Worm (Caenorhabditis elegans): ENCODE measurements around the gene spdl-1.

The spdl-1 gene

DNA sequence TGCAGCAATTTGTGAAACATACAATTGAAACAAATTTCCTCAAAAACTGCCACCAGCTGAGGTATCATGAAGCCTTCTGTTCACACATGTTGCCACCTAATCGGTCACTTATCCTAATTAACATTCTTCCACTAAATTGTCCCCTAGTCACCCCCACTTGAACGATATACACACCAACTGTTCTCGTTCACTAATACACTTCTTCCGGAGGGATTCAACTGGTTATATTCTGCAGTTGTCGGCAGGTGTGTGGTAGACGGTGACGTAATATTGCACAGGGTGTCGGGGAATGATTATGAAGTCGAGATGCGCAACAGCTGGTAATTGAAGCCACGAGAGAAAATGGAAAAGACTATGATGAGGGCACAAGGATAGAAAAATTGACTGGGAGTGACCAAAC, 34.0 kb downstream of the spdl-1 start:
- TF ChIP-seq tra-4 (tag; optimal IDR thresholded peaks at IDR 0.05), result no peak
- TF ChIP-seq ets-7 (tag; optimal IDR thresholded peaks at IDR 0.05), result peak; percentile 83
- TF ChIP-seq ceh-36 (tag; optimal IDR thresholded peaks at IDR 0.05), result no peak

ce11 chrII:7816163-7816776, 34.9 kb downstream of the spdl-1 start, which contains the start of gene cki-2:
TSS of gene cki-2 (plus strand) at chrII:7816499.
- no peak for TF ChIP-seq ceh-13 (GFP tag; optimal IDR thresholded peaks at IDR 0.05)
- no peak for TF ChIP-seq ceh-36 (tag; optimal IDR thresholded peaks at IDR 0.05)
- TF ChIP-seq ets-7 (tag; optimal IDR thresholded peaks at IDR 0.05), result no peak
- no peak for TF ChIP-seq hmbx-1 (tag; optimal IDR thresholded peaks at IDR 0.05)
- no peak for TF ChIP-seq hmg-4 (GFP tag; optimal IDR thresholded peaks at IDR 0.05)
- no peak for TF ChIP-seq aly-1 (tag; optimal IDR thresholded peaks at IDR 0.05)
- TF ChIP-seq scrt-1 (GFP tag; IDR thresholded peaks at IDR 0.05), result no peak
- no peak for TF ChIP-seq tbx-11 (GFP tag; IDR thresholded peaks at IDR 0.05)
- no peak for TF ChIP-seq B0310.2 (tag; optimal IDR thresholded peaks at IDR 0.05)
- no peak for TF ChIP-seq pes-1 (GFP tag; IDR thresholded peaks at IDR 0.05)
- TF ChIP-seq tbx-37 (GFP tag; conservative IDR thresholded peaks at IDR 0.05), result no peak
- no peak for TF ChIP-seq sea-1 (GFP tag; conservative IDR thresholded peaks at IDR 0.05)
- TF ChIP-seq ama-1 (optimal IDR thresholded peaks at IDR 0.05), result no peak

DNA sequence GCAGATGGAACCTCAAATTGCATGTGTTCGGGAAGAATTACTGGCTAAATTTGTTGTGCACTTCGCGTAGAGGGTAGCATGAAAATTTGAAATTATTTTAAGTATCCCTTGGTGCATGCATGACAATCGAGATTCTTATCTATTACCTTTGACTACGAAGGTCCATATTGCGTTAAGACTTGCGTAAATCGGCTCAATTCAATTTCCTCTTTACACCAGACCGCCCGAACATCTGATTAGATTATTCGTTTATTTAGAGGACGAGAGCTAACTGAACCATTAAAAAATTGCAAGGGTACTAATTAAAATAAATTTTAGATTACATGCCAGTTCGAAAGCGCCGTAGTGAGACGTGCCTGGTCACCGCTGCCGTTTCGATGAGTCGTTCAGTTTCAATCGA, 36.2 kb downstream of the spdl-1 start:
- TF ChIP-seq ceh-36 (tag; optimal IDR thresholded peaks at IDR 0.05), result no peak
- TF ChIP-seq sea-1 (GFP tag; conservative IDR thresholded peaks at IDR 0.05), result no peak
- TF ChIP-seq aly-1 (tag; optimal IDR thresholded peaks at IDR 0.05), result no peak
- no peak for TF ChIP-seq ets-7 (tag; optimal IDR thresholded peaks at IDR 0.05)

ce11 chrII:7819359-7819758, 38.0 kb downstream of the spdl-1 start:
- no peak for TF ChIP-seq pes-1 (GFP tag; IDR thresholded peaks at IDR 0.05)
- no peak for TF ChIP-seq hmg-4 (GFP tag; optimal IDR thresholded peaks at IDR 0.05)
- TF ChIP-seq hnd-1 (tag; optimal IDR thresholded peaks at IDR 0.05), result no peak
- TF ChIP-seq tbx-37 (GFP tag; conservative IDR thresholded peaks at IDR 0.05), result no peak
- TF ChIP-seq sea-1 (GFP tag; conservative IDR thresholded peaks at IDR 0.05), result no peak
- TF ChIP-seq ets-7 (tag; optimal IDR thresholded peaks at IDR 0.05), result no peak
- TF ChIP-seq tbx-11 (GFP tag; IDR thresholded peaks at IDR 0.05), result no peak
- TF ChIP-seq ceh-36 (tag; optimal IDR thresholded peaks at IDR 0.05), result no peak
- no peak for TF ChIP-seq tra-4 (tag; optimal IDR thresholded peaks at IDR 0.05)
- TF ChIP-seq flt-1 (GFP tag; IDR thresholded peaks at IDR 0.05), result no peak
- no peak for TF ChIP-seq ceh-13 (GFP tag; optimal IDR thresholded peaks at IDR 0.05)

DNA sequence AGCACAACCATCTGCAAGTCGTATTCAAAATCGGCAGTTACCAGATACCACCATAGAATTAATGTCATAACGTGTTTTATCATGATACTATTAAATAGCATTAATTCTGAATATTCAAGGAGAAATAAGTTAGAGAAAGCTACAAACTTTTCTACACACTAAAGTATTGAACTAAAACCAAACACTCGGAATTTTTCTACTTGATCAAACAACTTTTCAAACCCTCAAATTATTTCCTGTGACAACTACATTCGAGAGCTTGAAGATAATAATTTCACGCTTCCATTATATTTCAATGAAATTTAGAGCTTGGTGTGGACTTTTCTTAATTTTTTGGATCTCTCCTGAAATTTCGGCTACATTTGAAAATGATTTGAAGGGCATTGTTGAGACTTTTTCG, 41.1 kb downstream of the spdl-1 start, which contains the start of gene irld-47:
Gene irld-47, minus strand, starts transcription at position 101 of the 400 bp plus-strand sequence.
- TF ChIP-seq tra-4 (tag; optimal IDR thresholded peaks at IDR 0.05) (no peak), hmg-4 (GFP tag; optimal IDR thresholded peaks at IDR 0.05) (no peak), hnd-1 (tag; optimal IDR thresholded peaks at IDR 0.05) (no peak), aly-1 (tag; optimal IDR thresholded peaks at IDR 0.05) (no peak), ceh-13 (GFP tag; optimal IDR thresholded peaks at IDR 0.05) (no peak), ets-7 (tag; optimal IDR thresholded peaks at IDR 0.05) (no peak), tbx-37 (GFP tag; conservative IDR thresholded peaks at IDR 0.05) (no peak)

ce11 chrII:7825107-7825506, 43.7 kb downstream of the spdl-1 start, which contains the start of gene srw-62:
TSS of gene srw-62 (plus strand) at chrII:7825407.
- TF ChIP-seq tbx-37 (GFP tag; conservative IDR thresholded peaks at IDR 0.05) (no peak), B0310.2 (tag; optimal IDR thresholded peaks at IDR 0.05) (no peak), ama-1 (optimal IDR thresholded peaks at IDR 0.05) (no peak), hmbx-1 (tag; optimal IDR thresholded peaks at IDR 0.05) (no peak), aly-1 (tag; optimal IDR thresholded peaks at IDR 0.05) (no peak), F13C5.2 (tag; optimal IDR thresholded peaks at IDR 0.05) (no peak), pes-1 (GFP tag; IDR thresholded peaks at IDR 0.05) (no peak), sea-1 (GFP tag; conservative IDR thresholded peaks at IDR 0.05) (no peak), hmg-4 (GFP tag; optimal IDR thresholded peaks at IDR 0.05) (no peak), ets-7 (tag; optimal IDR thresholded peaks at IDR 0.05) (no peak), hnd-1 (tag; optimal IDR thresholded peaks at IDR 0.05) (no peak)

ce11 chrII:7827883-7828282, 46.5 kb downstream of the spdl-1 start:
- TF ChIP-seq B0310.2 (tag; optimal IDR thresholded peaks at IDR 0.05) (no peak), tbx-37 (GFP tag; conservative IDR thresholded peaks at IDR 0.05) (no peak), pes-1 (GFP tag; IDR thresholded peaks at IDR 0.05) (no peak), flt-1 (GFP tag; IDR thresholded peaks at IDR 0.05) (no peak), ets-7 (tag; optimal IDR thresholded peaks at IDR 0.05) (no peak), ama-1 (optimal IDR thresholded peaks at IDR 0.05) (no peak), F13C5.2 (tag; optimal IDR thresholded peaks at IDR 0.05) (no peak), tra-4 (tag; optimal IDR thresholded peaks at IDR 0.05) (no peak), hnd-1 (tag; optimal IDR thresholded peaks at IDR 0.05) (no peak), tbx-11 (GFP tag; IDR thresholded peaks at IDR 0.05) (no peak), hmbx-1 (tag; optimal IDR thresholded peaks at IDR 0.05) (no peak), hmg-4 (GFP tag; optimal IDR thresholded peaks at IDR 0.05) (no peak), sea-1 (GFP tag; conservative IDR thresholded peaks at IDR 0.05) (no peak), aly-1 (tag; optimal IDR thresholded peaks at IDR 0.05) (no peak), ceh-13 (GFP tag; optimal IDR thresholded peaks at IDR 0.05) (no peak), scrt-1 (GFP tag; IDR thresholded peaks at IDR 0.05) (no peak), ceh-36 (tag; optimal IDR thresholded peaks at IDR 0.05) (no peak)

- TF ChIP-seq flt-1 (GFP tag; IDR thresholded peaks at IDR 0.05), result no peak
- no peak for TF ChIP-seq aly-1 (tag; optimal IDR thresholded peaks at IDR 0.05)
- TF ChIP-seq ceh-36 (tag; optimal IDR thresholded peaks at IDR 0.05), result no peak
- no peak for TF ChIP-seq pes-1 (GFP tag; IDR thresholded peaks at IDR 0.05)
- TF ChIP-seq B0310.2 (tag; optimal IDR thresholded peaks at IDR 0.05), result no peak
- TF ChIP-seq hmbx-1 (tag; optimal IDR thresholded peaks at IDR 0.05), result no peak
- no peak for TF ChIP-seq scrt-1 (GFP tag; IDR thresholded peaks at IDR 0.05)
Measured at ce11 chrII:7829616-7830015, 48.2 kb downstream of the spdl-1 start.

Measured in whole organism, early embryonic.